Fruit fly (Drosophila melanogaster): ENCODE results near the gene mus304.

DNA sequence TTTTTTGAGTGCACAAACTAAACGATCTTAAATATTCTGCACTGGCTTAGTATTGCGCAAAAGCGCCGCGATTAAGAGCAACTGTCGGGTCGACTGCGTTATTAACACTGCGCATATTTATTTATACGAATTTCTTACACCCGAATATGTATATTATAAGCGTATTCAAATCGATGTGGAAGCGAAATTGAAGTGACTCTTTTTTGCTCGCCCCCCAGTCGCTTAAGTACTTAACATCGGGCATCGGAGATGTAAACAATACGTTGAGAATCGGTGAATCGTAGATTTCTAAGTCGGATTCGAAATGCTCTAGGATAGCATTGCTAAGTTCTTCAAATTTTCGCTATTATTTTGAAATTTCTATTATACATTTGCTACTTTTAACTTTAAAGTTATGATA is 23.0 kb downstream of the mus304 start, which contains the start of gene Cyp312a1:
- TF ChIP-seq psq (optimal IDR thresholded peaks at IDR 0.05): no peak
- no peak for TF ChIP-seq Myc (optimal IDR thresholded peaks at IDR 0.05)

Measured in Kc167 (cell line).